Worm (Caenorhabditis elegans) whole organism, young adult: ENCODE results near the gene F53B1.9.

ENCODE experiments used
- C17E4.6 ChIP-seq: fragments of 200-800 bp; sonication (Bioruptor generic); IDR thresholded peaks from 2 replicates; pipeline ENCODE4 v1.3.6; 2022; ENCODE audit warnings: missing genetic modification reagents, missing genetic modification characterization, missing compliant biosample characterization
- F23B12.7 ChIP-seq: sonication (generic microtip); optimal IDR thresholded peaks from 2 replicates; lab custom pipeline; 2017; ENCODE audit warnings: missing genetic modification characterization, mild to moderate bottlenecking, missing compliant biosample characterization, antibody characterized with exemption, moderate library complexity; ENCODE audit not compliant: insufficient read depth
- F33H1.4 ChIP-seq: fragments of 200-800 bp; sonication (Bioruptor generic); IDR thresholded peaks from 2 replicates; pipeline ENCODE4 v1.3.6; 2022; ENCODE audit warnings: missing genetic modification reagents, missing genetic modification characterization, missing compliant biosample characterization
- Y53F4B.3 ChIP-seq: fragments of 200-800 bp; sonication (Bioruptor generic); IDR thresholded peaks from 2 replicates; pipeline ENCODE4 v1.3.6; 2022; ENCODE audit warnings: missing genetic modification reagents, missing genetic modification characterization, missing compliant biosample characterization
- Y95B8A.8 ChIP-seq: fragments of 200-800 bp; sonication (Bioruptor generic); IDR thresholded peaks from 2 replicates; pipeline ENCODE4 v1.3.6; 2022; ENCODE audit warnings: missing genetic modification reagents, missing genetic modification characterization, missing compliant biosample characterization
- akir-1 ChIP-seq: fragments of 200-800 bp; sonication (Bioruptor generic); optimal IDR thresholded peaks from 2 replicates; lab custom pipeline; 2018; ENCODE audit warnings: mild to moderate bottlenecking, missing genetic modification characterization, moderate library complexity, missing compliant biosample characterization
- attf-6 ChIP-seq: fragments of 200-800 bp; sonication (Bioruptor generic); IDR thresholded peaks from 2 replicates; pipeline ENCODE4 v1.3.6; 2022; ENCODE audit warnings: missing genetic modification reagents, missing genetic modification characterization, missing compliant biosample characterization
- cebp-1 ChIP-seq, 2 experiments: fragments of 200-800 bp in 1 of 2; sonication (Bioruptor generic) in 1 of 2; sonication (generic microtip) in 1 of 2; IDR thresholded peaks in 1 of 2; optimal IDR thresholded peaks in 1 of 2; 2 replicates each; pipeline versions ENCODE4 v1.3.6 to Lab custom; 2017 to 2022; ENCODE audit warnings: missing compliant biosample characterization in 2 of 2, missing genetic modification characterization in 2 of 2, mild to moderate bottlenecking in 1 of 2, missing genetic modification reagents in 1 of 2, moderate library complexity in 1 of 2
- ceh-91 ChIP-seq: fragments of 200-800 bp; sonication (Bioruptor generic); IDR thresholded peaks from 2 replicates; pipeline ENCODE4 v1.3.6; 2022; ENCODE audit warnings: missing genetic modification reagents, missing genetic modification characterization, missing compliant biosample characterization
- chd-7 ChIP-seq: sonication (generic microtip); optimal IDR thresholded peaks from 2 replicates; lab custom pipeline; 2016; ENCODE audit warnings: mild to moderate bottlenecking, missing genetic modification characterization, moderate library complexity, missing compliant biosample characterization
- die-1 ChIP-seq: sonication (generic microtip); optimal IDR thresholded peaks from 2 replicates; lab custom pipeline; 2016; ENCODE audit warnings: missing genotype, mild to moderate bottlenecking, missing genetic modification characterization, missing compliant biosample characterization
- efl-1 ChIP-seq: fragments of 150-350 bp; optimal IDR thresholded peaks from 2 replicates; lab custom pipeline; 2014; ENCODE audit warnings: missing biosample characterization, missing genetic modification reagents, missing genetic modification characterization
- egl-18 ChIP-seq: fragments of 200-800 bp; sonication (Bioruptor generic); IDR thresholded peaks from 2 replicates; pipeline ENCODE4 v1.3.6; 2022; ENCODE audit warnings: missing genetic modification reagents, missing genetic modification characterization, missing compliant biosample characterization
- egrh-3 ChIP-seq: fragments of 200-800 bp; sonication (Bioruptor generic); IDR thresholded peaks from 2 replicates; pipeline ENCODE4 v1.3.6; 2022; ENCODE audit warnings: missing genetic modification reagents, missing genetic modification characterization, missing compliant biosample characterization
- fkh-3 ChIP-seq: sonication (generic microtip); optimal IDR thresholded peaks from 2 replicates; lab custom pipeline; 2016; ENCODE audit warnings: mild to moderate bottlenecking, missing genetic modification characterization, missing compliant biosample characterization
- hlh-12 ChIP-seq: sonication (generic microtip); optimal IDR thresholded peaks from 2 replicates; lab custom pipeline; 2016; ENCODE audit warnings: missing genetic modification characterization, missing compliant biosample characterization
- hlh-26 ChIP-seq: fragments of 200-800 bp; sonication (Bioruptor generic); conservative IDR thresholded peaks from 2 replicates; pipeline ENCODE4 v1.3.6; 2022; ENCODE audit warnings: missing genetic modification reagents, missing genetic modification characterization, missing compliant biosample characterization
- hmg-20 ChIP-seq: fragments of 200-800 bp; sonication (Bioruptor generic); IDR thresholded peaks from 2 replicates; pipeline ENCODE4 v1.3.6; 2022; ENCODE audit warnings: missing genetic modification reagents, missing genetic modification characterization, missing compliant biosample characterization
- hrde-1 ChIP-seq: sonication (generic microtip); optimal IDR thresholded peaks from 2 replicates; lab custom pipeline; 2016; ENCODE audit warnings: missing genetic modification characterization, mild to moderate bottlenecking, missing compliant biosample characterization, moderate library complexity, missing genotype, missing genetic modification reagents, borderline replicate concordance
- lag-1 ChIP-seq: fragments of 200-800 bp; sonication (Bioruptor generic); IDR thresholded peaks from 2 replicates; pipeline ENCODE4 v1.3.6; 2022; ENCODE audit warnings: missing genetic modification reagents, missing genetic modification characterization, missing compliant biosample characterization
- let-607 ChIP-seq, 2 experiments: fragments of 200-800 bp in 1 of 2; sonication (Bioruptor generic) in 1 of 2; sonication (generic microtip) in 1 of 2; optimal IDR thresholded peaks; 2 replicates each; lab custom pipeline; 2016 to 2018; ENCODE audit warnings: mild to moderate bottlenecking in 2 of 2, missing compliant biosample characterization in 2 of 2, missing genetic modification characterization in 2 of 2, moderate library complexity in 2 of 2, missing genotype in 1 of 2
- lir-1 ChIP-seq: fragments of 200-800 bp; sonication (Bioruptor generic); conservative IDR thresholded peaks from 2 replicates; pipeline ENCODE4 v1.3.6; 2022; ENCODE audit warnings: missing genetic modification reagents, missing genetic modification characterization, missing compliant biosample characterization
- mel-28 ChIP-seq: sonication (generic microtip); optimal IDR thresholded peaks from 2 replicates; lab custom pipeline; 2016; ENCODE audit warnings: borderline replicate concordance, mild to moderate bottlenecking, missing genetic modification characterization, missing compliant biosample characterization
- mes-4 ChIP-seq: sonication (generic microtip); optimal IDR thresholded peaks from 2 replicates; lab custom pipeline; 2016; ENCODE audit warnings: missing genotype, missing genetic modification characterization, missing compliant biosample characterization
- sea-2 ChIP-seq: fragments of 200-800 bp; sonication (Bioruptor generic); IDR thresholded peaks from 2 replicates; pipeline ENCODE4 v1.3.6; 2022; ENCODE audit warnings: missing genetic modification characterization, missing compliant biosample characterization
- snpc-1.1 ChIP-seq: sonication (generic microtip); optimal IDR thresholded peaks from 2 replicates; lab custom pipeline; 2017; ENCODE audit warnings: missing genetic modification characterization, mild to moderate bottlenecking, missing compliant biosample characterization, antibody characterized with exemption, moderate library complexity, missing genotype, missing genetic modification reagents; ENCODE audit not compliant: insufficient read depth
- sptf-2 ChIP-seq: fragments of 200-800 bp; sonication (Bioruptor generic); optimal IDR thresholded peaks from 2 replicates; lab custom pipeline; 2018; ENCODE audit warnings: mild to moderate bottlenecking, missing genetic modification characterization, missing compliant biosample characterization
- tlf-1 ChIP-seq: fragments of 200-800 bp; sonication (Bioruptor generic); optimal IDR thresholded peaks from 2 replicates; lab custom pipeline; 2018; ENCODE audit warnings: mild to moderate bottlenecking, missing genetic modification characterization, missing compliant biosample characterization
- unc-62 ChIP-seq: fragments of 150-350 bp; optimal IDR thresholded peaks from 2 replicates; lab custom pipeline; 2014; ENCODE audit warnings: missing biosample characterization, missing genetic modification reagents, missing genetic modification characterization
- zfh-2 ChIP-seq: fragments of 200-800 bp; sonication (Bioruptor generic); conservative IDR thresholded peaks from 2 replicates; pipeline ENCODE4 v1.3.6; 2022; ENCODE audit warnings: missing genetic modification reagents, missing genetic modification characterization, missing compliant biosample characterization
- zim-3 ChIP-seq: sonication (generic microtip); optimal IDR thresholded peaks from 2 replicates; lab custom pipeline; 2017; ENCODE audit warnings: mild to moderate bottlenecking, missing genetic modification characterization, moderate library complexity, missing compliant biosample characterization
- ztf-6 ChIP-seq: fragments of 200-800 bp; sonication (Bioruptor generic); IDR thresholded peaks from 2 replicates; pipeline ENCODE4 v1.3.6; 2022; ENCODE audit warnings: missing genetic modification reagents, missing genetic modification characterization, missing compliant biosample characterization

F53B1.9 gene

DNA sequence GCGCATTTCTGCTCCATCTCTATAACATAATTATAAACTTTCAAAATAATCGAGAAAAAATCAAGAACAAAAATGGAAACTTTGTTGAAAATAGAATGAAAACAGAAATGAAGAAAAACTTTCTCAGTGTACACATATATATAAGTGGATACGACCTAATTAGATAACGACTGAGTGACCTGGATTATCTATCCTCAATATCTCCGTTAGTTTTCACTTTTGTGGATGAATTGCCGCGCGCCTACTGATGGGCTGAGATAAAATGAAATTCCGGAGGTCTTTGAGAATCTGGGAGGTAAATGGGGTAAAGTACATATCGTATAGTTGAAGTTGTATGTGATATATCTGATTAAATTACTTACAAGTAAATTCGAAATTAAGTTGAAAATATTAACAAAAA is 14.0 kb upstream of the F53B1.9 start, which contains the start of gene dpy-3:
Gene dpy-3, minus strand, starts transcription at position 19 of the 400 bp plus-strand sequence.
- TF ChIP-seq cebp-1 (GFP tag; IDR thresholded peaks at IDR 0.05; lab: Robert Waterston, UW) (no peak), cebp-1 (tag; optimal IDR thresholded peaks at IDR 0.05; lab: Kevin White, UChicago) (no peak), C17E4.6 (GFP tag; lab: Robert Waterston, UW) (no peak), hrde-1 (tag; lab: Kevin White, UChicago) (no peak), efl-1 (GFP tag; lab: Kevin White, UChicago) (no peak), attf-6 (GFP tag; lab: Robert Waterston, UW) (no peak), chd-7 (no peak), F23B12.7 (tag; lab: Kevin White, UChicago) (no peak), die-1 (tag; lab: Kevin White, UChicago) (no peak), hlh-12 (tag; lab: Kevin White, UChicago) (no peak), snpc-1.1 (tag; lab: Kevin White, UChicago) (no peak), zim-3 (no peak), let-607 (tag; optimal IDR thresholded peaks at IDR 0.05; lab: Kevin White, UChicago) (no peak)

DNA sequence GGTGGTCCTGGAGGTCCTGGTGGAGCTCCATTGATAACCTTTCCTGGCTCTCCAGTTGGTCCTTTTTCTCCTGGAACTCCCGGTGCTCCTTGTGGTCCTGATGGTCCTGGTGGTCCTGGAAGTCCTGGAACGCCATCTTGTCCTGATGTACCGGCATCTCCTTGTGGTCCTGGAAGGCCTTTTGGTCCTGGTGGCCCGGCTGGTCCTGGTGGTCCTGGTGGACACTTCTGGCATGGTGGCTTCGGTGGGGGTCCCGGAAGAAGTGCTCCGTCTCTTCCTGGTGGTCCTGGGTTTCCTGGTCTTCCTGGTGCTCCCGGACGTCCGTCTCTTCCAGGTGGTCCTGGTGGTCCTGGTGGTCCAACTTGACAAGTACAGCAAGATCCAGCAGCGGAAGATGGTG is 13.2 kb upstream of the F53B1.9 start:
- TF ChIP-seq akir-1 (GFP tag; lab: Kevin White, UChicago) (no peak), sptf-2 (GFP tag; lab: Kevin White, UChicago) (no peak), sea-2 (GFP tag; lab: Robert Waterston, UW) (no peak), Y95B8A.8 (GFP tag; lab: Robert Waterston, UW) (no peak), zfh-2 (GFP tag; lab: Robert Waterston, UW) (peak; percentile 88), fkh-3 (tag; lab: Kevin White, UChicago) (no peak), lag-1 (GFP tag; lab: Robert Waterston, UW) (no peak), egrh-3 (GFP tag; lab: Robert Waterston, UW) (peak; percentile 75; the same call in 1 of the 2 replicates), ceh-91 (GFP tag; lab: Robert Waterston, UW) (no peak)

DNA sequence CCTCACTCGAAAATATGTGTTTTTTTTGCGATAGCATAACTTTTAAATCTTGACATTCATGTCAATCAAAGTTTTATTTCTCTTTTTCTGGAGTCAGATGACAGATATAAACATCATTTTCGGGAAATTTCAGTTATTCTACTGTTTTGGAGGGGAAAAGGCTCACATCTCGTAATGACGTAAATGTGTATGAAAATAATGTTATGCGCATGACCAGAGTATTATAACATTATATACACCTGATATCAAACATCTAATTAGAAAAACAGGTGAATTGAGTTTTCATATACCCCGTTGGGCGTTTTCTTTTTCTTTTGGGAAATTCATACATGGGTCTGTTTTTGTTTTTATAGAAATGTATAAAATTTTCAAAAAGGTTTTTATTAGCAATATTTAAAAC is 12.6 kb upstream of the F53B1.9 start:
- TF ChIP-seq tlf-1 (GFP tag; lab: Kevin White, UChicago) = no peak
- no peak for TF ChIP-seq hmg-20 (GFP tag; lab: Robert Waterston, UW)
- TF ChIP-seq Y95B8A.8 (GFP tag; lab: Robert Waterston, UW) = no peak
- TF ChIP-seq cebp-1 (GFP tag; IDR thresholded peaks at IDR 0.05; lab: Robert Waterston, UW) = no peak
- no peak for TF ChIP-seq cebp-1 (tag; optimal IDR thresholded peaks at IDR 0.05; lab: Kevin White, UChicago)
- no peak for TF ChIP-seq zfh-2 (GFP tag; lab: Robert Waterston, UW)
- no peak for TF ChIP-seq ztf-6 (GFP tag; lab: Robert Waterston, UW)
- no peak for TF ChIP-seq mel-28 (tag; lab: Kevin White, UChicago)
- no peak for TF ChIP-seq unc-62 (GFP tag; lab: Kevin White, UChicago)
- TF ChIP-seq Y53F4B.3 (GFP tag; lab: Robert Waterston, UW) = no peak
- TF ChIP-seq mes-4 (tag; lab: Kevin White, UChicago) = no peak

DNA sequence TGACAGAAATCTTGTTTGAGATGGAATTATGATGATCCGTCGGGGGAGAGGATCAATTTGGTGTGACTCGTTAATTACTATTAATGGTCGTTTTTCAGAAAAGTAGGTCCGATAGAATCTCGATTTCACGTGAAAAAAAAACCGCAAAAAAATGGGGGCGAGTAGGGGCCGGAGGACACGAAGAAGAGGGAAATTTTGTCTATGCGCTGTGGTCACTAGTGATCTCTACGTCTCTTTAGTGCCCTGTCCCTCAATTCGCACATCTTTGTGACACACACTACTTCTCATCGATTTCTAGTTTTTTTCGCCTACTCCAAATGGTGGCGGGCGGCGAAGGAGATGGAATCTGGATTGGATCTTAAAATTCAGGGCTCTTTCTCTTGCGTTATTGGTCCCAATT is 9.0 kb upstream of the F53B1.9 start:
- no peak for TF ChIP-seq lir-1 (GFP tag; lab: Robert Waterston, UW)
- no peak for TF ChIP-seq F33H1.4
- 0 out of 2 replicates have a peak, but pooled peaks have one; percentile 19 for TF ChIP-seq egl-18 (GFP tag; lab: Robert Waterston, UW)
- no peak for TF ChIP-seq hlh-26 (GFP tag; lab: Robert Waterston, UW)
- TF ChIP-seq, all 124 proteins: peak for 1
